Fruit fly (Drosophila melanogaster): ENCODE measurements around the gene haf.

haf gene

dm6 chr2L:1646499-1646898, 91.6 kb downstream of the haf start:
- no peak for TF ChIP-seq CG13204 (GFP tag; optimal IDR thresholded peaks at IDR 0.05)
- TF ChIP-seq CG9948 (tag; optimal IDR thresholded peaks at IDR 0.05): no peak
- TF ChIP-seq Snoo (tag; optimal IDR thresholded peaks at IDR 0.05): no peak
- TF ChIP-seq Ets98B (GFP tag; IDR thresholded peaks at IDR 0.05): no peak
- no peak for TF ChIP-seq gl (tag; optimal IDR thresholded peaks at IDR 0.05)
- TF ChIP-seq CG12605 (GFP tag; IDR thresholded peaks at IDR 0.05): no peak
- TF ChIP-seq CG34367 (tag; optimal IDR thresholded peaks at IDR 0.05): no peak
- no peak for TF ChIP-seq CG32121 (GFP tag; IDR thresholded peaks at IDR 0.05)
- TF ChIP-seq CG15710 (tag; optimal IDR thresholded peaks at IDR 0.05): no peak
- TF ChIP-seq CG17806 (tag; optimal IDR thresholded peaks at IDR 0.05): no peak
- TF ChIP-seq Pif1A (GFP tag; optimal IDR thresholded peaks at IDR 0.05): no peak

dm6 chr2L:1648033-1648546, 93.2 kb downstream of the haf start:
- TF ChIP-seq CG14655 (GFP tag; optimal IDR thresholded peaks at IDR 0.05) (no peak), Pif1A (GFP tag; optimal IDR thresholded peaks at IDR 0.05) (no peak), Pif1B (GFP tag; optimal IDR thresholded peaks at IDR 0.05) (no peak), CG13204 (GFP tag; optimal IDR thresholded peaks at IDR 0.05) (no peak), Snoo (tag; optimal IDR thresholded peaks at IDR 0.05) (no peak), CG10348 (GFP tag; IDR thresholded peaks at IDR 0.05) (no peak)

dm6 chr2L:1648677-1649078, 93.7 kb downstream of the haf start:
- TF ChIP-seq CG13204 (GFP tag; optimal IDR thresholded peaks at IDR 0.05) (no peak), Ets98B (GFP tag; IDR thresholded peaks at IDR 0.05) (no peak), CG12605 (GFP tag; IDR thresholded peaks at IDR 0.05) (no peak), Pif1B (GFP tag; optimal IDR thresholded peaks at IDR 0.05) (no peak), EcR (GFP tag; optimal IDR thresholded peaks at IDR 0.05) (no peak), rn (GFP tag; IDR thresholded peaks at IDR 0.05) (no peak), CG8301 (tag; optimal IDR thresholded peaks at IDR 0.05) (no peak), fd96Ca (GFP tag; IDR thresholded peaks at IDR 0.05) (no peak), Snoo (tag; optimal IDR thresholded peaks at IDR 0.05) (no peak), Pif1A (GFP tag; optimal IDR thresholded peaks at IDR 0.05) (no peak), CG10348 (GFP tag; IDR thresholded peaks at IDR 0.05) (no peak), CG17806 (tag; optimal IDR thresholded peaks at IDR 0.05) (no peak), CG4496 (GFP tag; IDR thresholded peaks at IDR 0.05) (no peak), gl (tag; optimal IDR thresholded peaks at IDR 0.05) (no peak), CG8159 (tag; optimal IDR thresholded peaks at IDR 0.05) (no peak), CG14655 (GFP tag; optimal IDR thresholded peaks at IDR 0.05) (no peak), CG9948 (tag; optimal IDR thresholded peaks at IDR 0.05) (no peak)

dm6 chr2L:1649244-1649827, 94.4 kb downstream of the haf start:
- TF ChIP-seq CG34367 (tag; optimal IDR thresholded peaks at IDR 0.05): no peak
- no peak for TF ChIP-seq EcR (GFP tag; optimal IDR thresholded peaks at IDR 0.05)
- TF ChIP-seq CG9948 (tag; optimal IDR thresholded peaks at IDR 0.05): peak; percentile 39
- TF ChIP-seq Pif1A (GFP tag; optimal IDR thresholded peaks at IDR 0.05): no peak
- TF ChIP-seq CG10348 (GFP tag; IDR thresholded peaks at IDR 0.05): peak; percentile 60
- no peak for TF ChIP-seq gl (tag; optimal IDR thresholded peaks at IDR 0.05)
- TF ChIP-seq Pif1B (GFP tag; optimal IDR thresholded peaks at IDR 0.05): peak; percentile 33
- TF ChIP-seq CG17806 (tag; optimal IDR thresholded peaks at IDR 0.05): peak; percentile 38
- TF ChIP-seq Ets98B (GFP tag; IDR thresholded peaks at IDR 0.05): peak; percentile 57; the same call in 1 of the 2 replicates
- TF ChIP-seq CG15710 (tag; optimal IDR thresholded peaks at IDR 0.05): peak; percentile 35
- TF ChIP-seq CG12605 (GFP tag; IDR thresholded peaks at IDR 0.05): no peak
- TF ChIP-seq Snoo (tag; optimal IDR thresholded peaks at IDR 0.05): peak; percentile 48
- peak; percentile 85 for TF ChIP-seq CG4496 (GFP tag; IDR thresholded peaks at IDR 0.05)
- no peak for TF ChIP-seq CG13204 (GFP tag; optimal IDR thresholded peaks at IDR 0.05)
- TF ChIP-seq fd96Ca (GFP tag; IDR thresholded peaks at IDR 0.05): peak; percentile 90
- peak; percentile 39 for TF ChIP-seq CG8301 (tag; optimal IDR thresholded peaks at IDR 0.05)
- no peak for TF ChIP-seq D1 (tag; optimal IDR thresholded peaks at IDR 0.05)
- TF ChIP-seq rn (GFP tag; IDR thresholded peaks at IDR 0.05): peak; percentile 32; the same call in 1 of the 2 replicates
- peak; percentile 66 for TF ChIP-seq CG8159 (tag; optimal IDR thresholded peaks at IDR 0.05)
- TF ChIP-seq CG32121 (GFP tag; IDR thresholded peaks at IDR 0.05): peak; percentile 74
- TF ChIP-seq CG14655 (GFP tag; optimal IDR thresholded peaks at IDR 0.05): peak; percentile 64

dm6 chr2L:1649828-1650429, 95.0 kb downstream of the haf start:
- TF ChIP-seq fd96Ca (GFP tag; IDR thresholded peaks at IDR 0.05): no peak; the same call in 2 of the 3 replicates
- TF ChIP-seq Snoo (tag; optimal IDR thresholded peaks at IDR 0.05): peak; percentile 13
- no peak for TF ChIP-seq Pif1B (GFP tag; optimal IDR thresholded peaks at IDR 0.05)
- TF ChIP-seq gl (tag; optimal IDR thresholded peaks at IDR 0.05): no peak
- TF ChIP-seq CG13204 (GFP tag; optimal IDR thresholded peaks at IDR 0.05): peak; percentile 0
- no peak for TF ChIP-seq rn (GFP tag; IDR thresholded peaks at IDR 0.05)
- TF ChIP-seq CG12605 (GFP tag; IDR thresholded peaks at IDR 0.05): no peak
- peak; percentile 12 for TF ChIP-seq Ets98B (GFP tag; IDR thresholded peaks at IDR 0.05)
- TF ChIP-seq CG9948 (tag; optimal IDR thresholded peaks at IDR 0.05): no peak
- TF ChIP-seq CG4496 (GFP tag; IDR thresholded peaks at IDR 0.05): peak; percentile 6; the same call in 2 of the 3 replicates
- TF ChIP-seq CG34367 (tag; optimal IDR thresholded peaks at IDR 0.05): peak; percentile 20
- TF ChIP-seq CG8159 (tag; optimal IDR thresholded peaks at IDR 0.05): peak; percentile 25
- TF ChIP-seq CG17806 (tag; optimal IDR thresholded peaks at IDR 0.05): peak; percentile 36
- TF ChIP-seq Pif1A (GFP tag; optimal IDR thresholded peaks at IDR 0.05): peak; percentile 3
- TF ChIP-seq CG15710 (tag; optimal IDR thresholded peaks at IDR 0.05): peak; percentile 12
- no peak for TF ChIP-seq CG8301 (tag; optimal IDR thresholded peaks at IDR 0.05)
- peak; percentile 9; the same call in 1 of the 2 replicates for TF ChIP-seq CG32121 (GFP tag; IDR thresholded peaks at IDR 0.05)
- TF ChIP-seq CG14655 (GFP tag; optimal IDR thresholded peaks at IDR 0.05): peak; percentile 36
- no peak for TF ChIP-seq CG10348 (GFP tag; IDR thresholded peaks at IDR 0.05)
- TF ChIP-seq D1 (tag; optimal IDR thresholded peaks at IDR 0.05): no peak
- no peak for TF ChIP-seq EcR (GFP tag; optimal IDR thresholded peaks at IDR 0.05)

Measured in whole organism, pupa.